Fruit fly (Drosophila melanogaster) Kc167 (cell line): ENCODE data around the gene fog.

ENCODE experiments used
- h ChIP-seq: fragments of >200 bp; optimal IDR thresholded peaks from 3 replicates; lab custom pipeline; 2018; ENCODE audit warnings: missing external identifiers
- insv ChIP-seq: fragments of >200 bp; optimal IDR thresholded peaks from 3 replicates; lab custom pipeline; 2018; ENCODE audit warnings: missing external identifiers
- ttk ChIP-seq: sonication (Bioruptor generic); optimal IDR thresholded peaks from 2 replicates; lab custom pipeline; 2017; ENCODE audit warnings: missing external identifiers

DNA sequence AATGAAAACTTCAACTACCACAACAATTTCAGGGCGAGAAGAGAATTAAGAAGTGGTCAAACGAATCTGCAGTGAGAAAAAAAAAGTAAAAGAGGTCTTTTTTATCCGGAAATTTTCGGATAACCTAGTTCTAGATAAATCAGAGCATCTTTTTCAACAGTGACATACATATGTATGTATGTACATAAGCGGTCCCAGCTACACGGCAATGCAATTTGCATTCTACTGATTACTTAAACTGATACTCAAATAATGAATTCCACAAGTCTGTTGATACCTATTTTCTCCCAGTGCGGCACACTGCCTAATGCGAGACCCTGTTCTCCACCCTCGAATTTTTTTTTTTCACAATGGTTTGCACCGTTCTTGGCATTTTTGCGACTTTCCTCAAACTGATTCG is 8.6 kb downstream of the fog start:
- no peak for TF ChIP-seq h
- TF ChIP-seq ttk (lab: Kevin White, UChicago), result no peak
- no peak for TF ChIP-seq insv (lab: Kevin White, UChicago)
